Fruit fly (Drosophila melanogaster) ovary, adult (tissue): ENCODE data around the gene Jhbp3.
A peak's percentile ranks its signal among the peaks of the same experiment; 100 is the strongest.

Source experiments
- CG17801 ChIP-seq: fragments of 200-800 bp; optimal IDR thresholded peaks from 2 replicates; lab custom pipeline; 2019; ENCODE audit warnings: missing biosample characterization, mild to moderate bottlenecking, missing genetic modification characterization, moderate library complexity; ENCODE audit not compliant: partially characterized antibody

The Jhbp3 gene

dm6 chr3R:4955152-4955551, at the start of gene Jhbp3:
Gene Jhbp3 (minus strand): TSS chr3R:4955252.
- no peak for TF ChIP-seq CG17801 (GFP tag; lab: Kevin White, UChicago)

dm6 chr3R:5000663-5001062, 45.6 kb upstream of the Jhbp3 start:
- TF ChIP-seq CG17801 (GFP tag; lab: Kevin White, UChicago): no peak

- no peak for TF ChIP-seq CG17801 (GFP tag; lab: Kevin White, UChicago)
Observed at dm6 chr3R:4998739-4999138, 43.7 kb upstream of the Jhbp3 start.

dm6 chr3R:4997399-4998203, 42.5 kb upstream of the Jhbp3 start:
- peak; percentile 65 for TF ChIP-seq CG17801 (GFP tag; lab: Kevin White, UChicago)

- no peak for TF ChIP-seq CG17801 (GFP tag; lab: Kevin White, UChicago)
Observed at dm6 chr3R:4996529-4996975, 41.5 kb upstream of the Jhbp3 start.

- TF ChIP-seq CG17801 (GFP tag; lab: Kevin White, UChicago): no peak
Observed at dm6 chr3R:4995549-4996277, 40.7 kb upstream of the Jhbp3 start.

- TF ChIP-seq CG17801 (GFP tag; lab: Kevin White, UChicago): no peak
Observed at dm6 chr3R:4994659-4995058, 39.6 kb upstream of the Jhbp3 start.

dm6 chr3R:4993385-4993784, 38.3 kb upstream of the Jhbp3 start:
- no peak for TF ChIP-seq CG17801 (GFP tag; lab: Kevin White, UChicago)

- TF ChIP-seq CG17801 (GFP tag; lab: Kevin White, UChicago): no peak
Observed at dm6 chr3R:4992227-4992737, 37.2 kb upstream of the Jhbp3 start.

- TF ChIP-seq CG17801 (GFP tag; lab: Kevin White, UChicago): no peak
Observed at dm6 chr3R:4989150-4990017, 34.3 kb upstream of the Jhbp3 start.

dm6 chr3R:4987408-4987807, 32.4 kb upstream of the Jhbp3 start:
- no peak for TF ChIP-seq CG17801 (GFP tag; lab: Kevin White, UChicago)

dm6 chr3R:4986666-4987065, 31.6 kb upstream of the Jhbp3 start:
- TF ChIP-seq CG17801 (GFP tag; lab: Kevin White, UChicago): no peak

- TF ChIP-seq CG17801 (GFP tag; lab: Kevin White, UChicago): no peak
Observed at dm6 chr3R:4984688-4985087, 29.6 kb upstream of the Jhbp3 start.

dm6 chr3R:4984132-4984531, 29.1 kb upstream of the Jhbp3 start, which contains the start of gene CG14662:
Gene CG14662 (minus strand): TSS chr3R:4984232.
- no peak for TF ChIP-seq CG17801 (GFP tag; lab: Kevin White, UChicago)
